Worm (Caenorhabditis elegans) whole organism, L3 larva: ENCODE measurements around the gene cyk-7.

Source experiments
- aly-2 ChIP-seq: fragments of 150-350 bp; optimal IDR thresholded peaks from 2 replicates; lab custom pipeline; 2014; ENCODE audit warnings: missing biosample characterization, missing genetic modification characterization
- ceh-9 ChIP-seq: sonication (generic microtip); optimal IDR thresholded peaks from 2 replicates; lab custom pipeline; 2018; ENCODE audit warnings: missing biosample characterization, missing genetic modification characterization
- daf-12 ChIP-seq: fragments of 150-350 bp; optimal IDR thresholded peaks from 2 replicates; lab custom pipeline; 2014; ENCODE audit warnings: missing biosample characterization, missing genetic modification reagents, missing genetic modification characterization
- egl-27 ChIP-seq: sonication (generic microtip); optimal IDR thresholded peaks from 4 replicates; lab custom pipeline; 2017; ENCODE audit warnings: missing biosample characterization, missing genetic modification reagents, missing genetic modification characterization
- elt-2 ChIP-seq: sonication (generic microtip); optimal IDR thresholded peaks from 2 replicates; lab custom pipeline; 2016; ENCODE audit warnings: missing genetic modification reagents, mild to moderate bottlenecking, missing genetic modification characterization, missing compliant biosample characterization
- elt-3 ChIP-seq, 3 experiments: fragments of 150-350 bp in 1 of 3; sonication (generic microtip) in 2 of 3; optimal IDR thresholded peaks; 2 replicates in 2 of 3; 4 replicates in 1 of 3; lab custom pipeline; 2014 to 2017; ENCODE audit warnings: missing biosample characterization in 3 of 3, missing genetic modification characterization in 3 of 3
- fos-1 ChIP-seq: fragments of 150-350 bp; optimal IDR thresholded peaks from 2 replicates; lab custom pipeline; 2014; ENCODE audit warnings: missing biosample characterization, missing genetic modification characterization
- nhr-12 ChIP-seq: fragments of 150-350 bp; optimal IDR thresholded peaks from 2 replicates; lab custom pipeline; 2014; ENCODE audit warnings: missing biosample characterization, missing genetic modification characterization
- nhr-77 ChIP-seq: fragments of 150-350 bp; optimal IDR thresholded peaks from 2 replicates; lab custom pipeline; 2014; ENCODE audit warnings: missing biosample characterization, missing genetic modification characterization
- pqm-1 ChIP-seq: fragments of 150-350 bp; optimal IDR thresholded peaks from 2 replicates; lab custom pipeline; 2017; ENCODE audit warnings: missing biosample characterization, missing genetic modification characterization, inconsistent platforms

ce11 chrIII:7815056-7815366 is 19.8 kb upstream of the cyk-7 start:
- no peak for TF ChIP-seq ceh-9 (tag; lab: Kevin White, UChicago)
- no peak for TF ChIP-seq daf-12 (tag; lab: Kevin White, UChicago)
- no peak for TF ChIP-seq aly-2 (tag; lab: Kevin White, UChicago)
- no peak for TF ChIP-seq pqm-1 (tag; lab: Kevin White, UChicago)
- no peak for TF ChIP-seq nhr-77
- TF ChIP-seq egl-27 (tag; lab: Kevin White, UChicago) = no peak
- TF ChIP-seq elt-3 (tag; optimal IDR thresholded peaks at IDR 0.05; lab: Kevin White, UChicago) = no peak
- TF ChIP-seq fos-1 (tag; lab: Kevin White, UChicago) = no peak
- no peak for TF ChIP-seq elt-2 (tag; lab: Kevin White, UChicago)
- TF ChIP-seq nhr-12 (tag; lab: Kevin White, UChicago) = no peak
